Worm (Caenorhabditis elegans) whole organism, late embryonic: ENCODE results near the gene clec-136.

Experiments
- ama-1 ChIP-seq: fragments of 150-350 bp; optimal IDR thresholded peaks from 2 replicates; lab custom pipeline; 2014
- ceh-22 ChIP-seq: sonication (generic microtip); optimal IDR thresholded peaks from 2 replicates; lab custom pipeline; 2017; ENCODE audit warnings: missing biosample characterization, missing genetic modification characterization
- ceh-24 ChIP-seq: sonication (generic microtip); optimal IDR thresholded peaks from 2 replicates; lab custom pipeline; 2016; ENCODE audit warnings: mild to moderate bottlenecking, missing genetic modification characterization, missing compliant biosample characterization
- lim-6 ChIP-seq: sonication (generic microtip); optimal IDR thresholded peaks from 2 replicates; lab custom pipeline; 2016; ENCODE audit warnings: missing genetic modification characterization, missing compliant biosample characterization
- tbx-2 ChIP-seq: sonication (generic microtip); optimal IDR thresholded peaks from 2 replicates; lab custom pipeline; 2016; ENCODE audit warnings: missing genetic modification characterization, missing compliant biosample characterization
- unc-86 ChIP-seq: sonication (generic microtip); optimal IDR thresholded peaks from 2 replicates; lab custom pipeline; 2016; ENCODE audit warnings: missing genetic modification characterization, missing compliant biosample characterization

DNA sequence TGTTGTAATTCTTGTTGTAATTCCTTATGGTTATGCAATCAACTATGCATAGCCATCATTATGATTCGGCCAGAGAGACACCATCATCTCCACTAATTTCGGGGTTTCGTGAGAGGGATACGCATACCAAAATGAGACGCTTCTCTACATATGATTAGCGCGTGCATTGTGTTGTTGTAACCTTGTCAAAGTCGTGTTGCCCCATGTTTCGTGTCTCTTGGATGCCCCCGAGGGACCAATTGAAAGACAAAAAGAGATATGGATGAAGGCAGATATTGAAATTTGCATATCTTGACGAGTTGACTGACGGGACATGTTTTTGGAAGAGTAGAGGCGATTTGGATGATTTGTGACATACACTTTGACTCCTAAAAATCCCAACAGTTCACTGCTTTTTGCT, 37.0 kb downstream of the clec-136 start:
- TF ChIP-seq ceh-22 (no peak), ama-1 (no peak), unc-86 (tag; lab: Kevin White, UChicago) (no peak), ceh-24 (no peak), tbx-2 (tag; lab: Kevin White, UChicago) (no peak), lim-6 (tag; lab: Kevin White, UChicago) (no peak)
